Fruit fly (Drosophila melanogaster): ENCODE measurements around the gene COX7B.

COX7B gene

dm6 chr3L:17420610-17421194, 4.6 kb upstream of the COX7B start:
- peak; percentile 89 for TF ChIP-seq CG8159 (tag; optimal IDR thresholded peaks at IDR 0.05)
- no peak for TF ChIP-seq Ets98B (GFP tag; IDR thresholded peaks at IDR 0.05)
- TF ChIP-seq CG9948 (tag; optimal IDR thresholded peaks at IDR 0.05), result peak; percentile 79
- TF ChIP-seq Pif1B (GFP tag; optimal IDR thresholded peaks at IDR 0.05), result peak; percentile 78
- TF ChIP-seq Pif1A (GFP tag; optimal IDR thresholded peaks at IDR 0.05), result peak; percentile 76
- TF ChIP-seq CG8301 (tag; optimal IDR thresholded peaks at IDR 0.05), result peak; percentile 69
- peak; percentile 94 for TF ChIP-seq EcR (GFP tag; optimal IDR thresholded peaks at IDR 0.05)
- TF ChIP-seq CG13204 (GFP tag; optimal IDR thresholded peaks at IDR 0.05), result peak; percentile 69
- TF ChIP-seq CG4496 (GFP tag; IDR thresholded peaks at IDR 0.05), result no peak; the same call in 2 of the 3 replicates
- TF ChIP-seq CG12605 (GFP tag; IDR thresholded peaks at IDR 0.05), result no peak
- TF ChIP-seq CG32121 (GFP tag; IDR thresholded peaks at IDR 0.05), result no peak
- TF ChIP-seq CG10348 (GFP tag; IDR thresholded peaks at IDR 0.05), result no peak
- peak; percentile 68 for TF ChIP-seq CG34367 (tag; optimal IDR thresholded peaks at IDR 0.05)
- TF ChIP-seq CG14655 (GFP tag; optimal IDR thresholded peaks at IDR 0.05), result peak; percentile 73
- peak; percentile 68 for TF ChIP-seq Snoo (tag; optimal IDR thresholded peaks at IDR 0.05)
- peak; percentile 87 for TF ChIP-seq CG15710 (tag; optimal IDR thresholded peaks at IDR 0.05)
- peak; percentile 55 for TF ChIP-seq D1 (tag; optimal IDR thresholded peaks at IDR 0.05)
- peak; percentile 38; the same call in 1 of the 3 replicates for TF ChIP-seq fd96Ca (GFP tag; IDR thresholded peaks at IDR 0.05)
- no peak for TF ChIP-seq rn (GFP tag; IDR thresholded peaks at IDR 0.05)
- peak; percentile 50 for TF ChIP-seq gl (tag; optimal IDR thresholded peaks at IDR 0.05)
- peak; percentile 74 for TF ChIP-seq CG17806 (tag; optimal IDR thresholded peaks at IDR 0.05)

DNA sequence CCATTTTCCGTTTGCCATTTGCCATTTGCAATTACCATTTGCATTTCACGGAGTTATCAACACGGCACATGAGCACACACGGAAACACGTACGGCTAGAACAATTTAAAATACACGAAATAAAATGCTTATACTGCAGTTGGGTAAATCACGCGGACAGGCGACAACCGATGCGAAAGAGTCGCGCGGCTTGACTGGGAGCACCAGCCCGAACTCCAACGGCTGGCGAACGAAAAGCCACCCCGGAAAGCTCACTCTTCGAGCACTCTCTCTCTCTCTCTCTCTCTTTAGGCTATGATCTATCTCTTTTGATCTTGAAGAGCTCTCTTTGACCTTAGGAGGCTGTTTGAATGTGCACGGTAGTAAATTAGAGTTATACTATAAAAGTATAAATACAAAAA, 4.0 kb upstream of the COX7B start, which contains the start of gene blot:
Gene blot (minus strand): TSS at position 196 of the 400 bp plus-strand sequence.
- peak; percentile 55; the same call in 1 of the 2 replicates for TF ChIP-seq CG32121 (GFP tag; IDR thresholded peaks at IDR 0.05)
- peak; percentile 52 for TF ChIP-seq Pif1B (GFP tag; optimal IDR thresholded peaks at IDR 0.05)
- TF ChIP-seq CG12605 (GFP tag; IDR thresholded peaks at IDR 0.05), result peak; percentile 51; the same call in 1 of the 2 replicates
- peak; percentile 62 for TF ChIP-seq Ets98B (GFP tag; IDR thresholded peaks at IDR 0.05)
- TF ChIP-seq CG13204 (GFP tag; optimal IDR thresholded peaks at IDR 0.05), result no peak
- TF ChIP-seq CG4496 (GFP tag; IDR thresholded peaks at IDR 0.05), result peak; percentile 43; the same call in 2 of the 3 replicates
- no peak for TF ChIP-seq rn (GFP tag; IDR thresholded peaks at IDR 0.05)

dm6 chr3L:17427013-17427412, 1.7 kb downstream of the COX7B start, which contains the start of gene Polr3G:
Polr3G (minus strand) TSS chr3L:17427130.
- no peak for TF ChIP-seq CG8159 (tag; optimal IDR thresholded peaks at IDR 0.05)
- no peak for TF ChIP-seq CG8301 (tag; optimal IDR thresholded peaks at IDR 0.05)
- no peak for TF ChIP-seq CG13204 (GFP tag; optimal IDR thresholded peaks at IDR 0.05)
- no peak for TF ChIP-seq Pif1A (GFP tag; optimal IDR thresholded peaks at IDR 0.05)
- TF ChIP-seq D1 (tag; optimal IDR thresholded peaks at IDR 0.05), result no peak
- no peak for TF ChIP-seq CG15710 (tag; optimal IDR thresholded peaks at IDR 0.05)
- TF ChIP-seq CG32121 (GFP tag; IDR thresholded peaks at IDR 0.05), result no peak
- no peak for TF ChIP-seq gl (tag; optimal IDR thresholded peaks at IDR 0.05)
- TF ChIP-seq CG14655 (GFP tag; optimal IDR thresholded peaks at IDR 0.05), result no peak
- peak; percentile 2 for TF ChIP-seq CG17806 (tag; optimal IDR thresholded peaks at IDR 0.05)
- no peak for TF ChIP-seq CG34367 (tag; optimal IDR thresholded peaks at IDR 0.05)
- no peak for TF ChIP-seq rn (GFP tag; IDR thresholded peaks at IDR 0.05)
- TF ChIP-seq CG10348 (GFP tag; IDR thresholded peaks at IDR 0.05), result no peak
- TF ChIP-seq Snoo (tag; optimal IDR thresholded peaks at IDR 0.05), result peak; percentile 16
- TF ChIP-seq EcR (GFP tag; optimal IDR thresholded peaks at IDR 0.05), result no peak
- no peak for TF ChIP-seq CG9948 (tag; optimal IDR thresholded peaks at IDR 0.05)
- TF ChIP-seq Ets98B (GFP tag; IDR thresholded peaks at IDR 0.05), result no peak
- TF ChIP-seq fd96Ca (GFP tag; IDR thresholded peaks at IDR 0.05), result no peak

- TF ChIP-seq EcR (GFP tag; optimal IDR thresholded peaks at IDR 0.05) (no peak), D1 (tag; optimal IDR thresholded peaks at IDR 0.05) (no peak), rn (GFP tag; IDR thresholded peaks at IDR 0.05) (peak; percentile 90), CG12605 (GFP tag; IDR thresholded peaks at IDR 0.05) (peak; percentile 86), fd96Ca (GFP tag; IDR thresholded peaks at IDR 0.05) (peak; percentile 91), CG4496 (GFP tag; IDR thresholded peaks at IDR 0.05) (peak; percentile 96), CG8159 (tag; optimal IDR thresholded peaks at IDR 0.05) (peak; percentile 78), CG15710 (tag; optimal IDR thresholded peaks at IDR 0.05) (peak; percentile 85), CG10348 (GFP tag; IDR thresholded peaks at IDR 0.05) (peak; percentile 85), Ets98B (GFP tag; IDR thresholded peaks at IDR 0.05) (peak; percentile 91), CG14655 (GFP tag; optimal IDR thresholded peaks at IDR 0.05) (peak; percentile 80), gl (tag; optimal IDR thresholded peaks at IDR 0.05) (no peak), Pif1A (GFP tag; optimal IDR thresholded peaks at IDR 0.05) (peak; percentile 79), CG13204 (GFP tag; optimal IDR thresholded peaks at IDR 0.05) (no peak), CG32121 (GFP tag; IDR thresholded peaks at IDR 0.05) (peak; percentile 92), Pif1B (GFP tag; optimal IDR thresholded peaks at IDR 0.05) (peak; percentile 76), CG34367 (tag; optimal IDR thresholded peaks at IDR 0.05) (peak; percentile 68), CG17806 (tag; optimal IDR thresholded peaks at IDR 0.05) (peak; percentile 86), Snoo (tag; optimal IDR thresholded peaks at IDR 0.05) (peak; percentile 81), CG8301 (tag; optimal IDR thresholded peaks at IDR 0.05) (peak; percentile 73), CG9948 (tag; optimal IDR thresholded peaks at IDR 0.05) (peak; percentile 80)
Observed at dm6 chr3L:17428779-17429178, 3.5 kb downstream of the COX7B start, which contains the start of gene Gorab. Gorab (minus strand) TSS chr3L:17428836.

DNA sequence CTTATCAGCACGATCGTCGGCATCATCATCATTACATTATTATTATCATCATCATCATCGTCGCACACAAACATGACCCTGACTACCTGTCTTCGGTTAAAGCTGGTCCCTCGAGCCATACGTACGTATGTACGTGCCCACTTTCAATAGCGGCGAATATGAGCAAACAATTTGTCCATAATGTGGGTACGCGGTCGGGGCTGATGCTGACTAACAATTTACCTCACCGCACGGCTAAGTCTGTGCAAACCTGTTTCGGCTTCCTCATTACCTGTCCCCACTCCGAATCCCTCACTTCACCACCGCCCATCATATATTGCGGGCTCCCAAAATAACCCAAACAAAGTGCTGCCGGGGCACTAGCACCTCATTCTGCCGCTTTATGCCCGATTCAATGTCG, 5.1 kb downstream of the COX7B start:
- peak; percentile 39 for TF ChIP-seq EcR (GFP tag; optimal IDR thresholded peaks at IDR 0.05)
- no peak for TF ChIP-seq rn (GFP tag; IDR thresholded peaks at IDR 0.05)
- 0 out of 3 replicates have a peak, but pooled peaks have one; percentile 23 for TF ChIP-seq fd96Ca (GFP tag; IDR thresholded peaks at IDR 0.05)
- TF ChIP-seq CG4496 (GFP tag; IDR thresholded peaks at IDR 0.05), result peak; percentile 50; the same call in 2 of the 3 replicates

All from whole organism, pupa.